Fruit fly (Drosophila melanogaster) whole organism, prepupa: ENCODE results near the gene CG44521.

Experiments used
- Blimp-1 ChIP-seq: fragments of 200-800 bp; sonication (Bioruptor generic); optimal IDR thresholded peaks from 3 replicates; lab custom pipeline; 2017; ENCODE audit warnings: missing biosample characterization, missing genetic modification characterization, mild to moderate bottlenecking, moderate library complexity, missing genetic modification reagents
- CG11902 ChIP-seq: fragments of 200-800 bp; sonication (Bioruptor generic); optimal IDR thresholded peaks from 3 replicates; lab custom pipeline; 2016; ENCODE audit warnings: missing biosample characterization, missing genetic modification characterization
- CG15336 ChIP-seq: fragments of 200-800 bp; sonication (Bioruptor generic); IDR thresholded peaks from 2 replicates; pipeline ENCODE4 v1.3.6; 2022; ENCODE audit warnings: missing biosample characterization, missing genetic modification characterization
- CG1621 ChIP-seq: fragments of 200-800 bp; sonication (Bioruptor generic); optimal IDR thresholded peaks from 3 replicates; lab custom pipeline; 2018; ENCODE audit warnings: missing biosample characterization, mild to moderate bottlenecking, missing genetic modification characterization
- CG16779 ChIP-seq: fragments of 200-800 bp; sonication (Bioruptor generic); optimal IDR thresholded peaks from 3 replicates; lab custom pipeline; 2017; ENCODE audit warnings: missing biosample characterization, mild to moderate bottlenecking, missing genetic modification characterization
- CG3032 ChIP-seq: fragments of 200-800 bp; optimal IDR thresholded peaks from 2 replicates; lab custom pipeline; 2019; ENCODE audit warnings: missing biosample characterization, mild to moderate bottlenecking, missing genetic modification characterization, moderate library complexity
- CG31627 ChIP-seq: fragments of 200-800 bp; sonication (Bioruptor generic); optimal IDR thresholded peaks from 3 replicates; lab custom pipeline; 2016; ENCODE audit warnings: missing biosample characterization, missing genetic modification characterization
- CG32006 ChIP-seq: fragments of 200-800 bp; sonication (Bioruptor generic); optimal IDR thresholded peaks from 3 replicates; lab custom pipeline; 2017; ENCODE audit warnings: missing biosample characterization, mild to moderate bottlenecking, missing genetic modification characterization
- CG4318 ChIP-seq: fragments of 200-800 bp; sonication (Bioruptor generic); optimal IDR thresholded peaks from 3 replicates; lab custom pipeline; 2017; ENCODE audit warnings: missing biosample characterization, mild to moderate bottlenecking, missing genetic modification characterization
- CG6808 ChIP-seq: fragments of 200-800 bp; sonication (Bioruptor generic); optimal IDR thresholded peaks from 3 replicates; lab custom pipeline; 2017; ENCODE audit warnings: missing biosample characterization, missing genetic modification characterization, mild to moderate bottlenecking, moderate library complexity, missing genetic modification reagents
- CG7368 ChIP-seq: fragments of 200-800 bp; sonication (Bioruptor generic); optimal IDR thresholded peaks from 3 replicates; lab custom pipeline; 2016; ENCODE audit warnings: missing biosample characterization, missing genetic modification characterization
- CG8119 ChIP-seq: fragments of 200-800 bp; sonication (Bioruptor generic); IDR thresholded peaks from 3 replicates; pipeline ENCODE4 v1.3.6; 2022; ENCODE audit warnings: missing biosample characterization, missing genetic modification characterization
- CG8632 ChIP-seq: fragments of 200-800 bp; sonication (Bioruptor generic); optimal IDR thresholded peaks from 3 replicates; lab custom pipeline; 2016; ENCODE audit warnings: missing biosample characterization, missing genetic modification characterization
- Eip75B ChIP-seq: fragments of 200-800 bp; sonication (Bioruptor generic); optimal IDR thresholded peaks from 3 replicates; lab custom pipeline; 2016; ENCODE audit warnings: missing biosample characterization, missing genetic modification characterization
- Eip78C ChIP-seq: fragments of 200-800 bp; sonication (Bioruptor generic); peaks from one replicate; lab custom pipeline; 2016; ENCODE audit warnings: missing biosample characterization, missing genetic modification characterization
- Eip93F ChIP-seq: fragments of 200-800 bp; sonication (Bioruptor generic); optimal IDR thresholded peaks from 2 replicates; lab custom pipeline; 2016; ENCODE audit warnings: missing biosample characterization, mild to moderate bottlenecking, missing genetic modification characterization
- Gug ChIP-seq: fragments of 200-800 bp; sonication (Bioruptor generic); IDR thresholded peaks from 2 replicates; pipeline ENCODE4 v1.3.6; 2022; ENCODE audit warnings: missing biosample characterization, missing genetic modification characterization
- Hr38 ChIP-seq: sonication (Bioruptor generic); optimal IDR thresholded peaks from 2 replicates; lab custom pipeline; 2016; ENCODE audit warnings: missing biosample characterization, missing genetic modification characterization
- Hr39 ChIP-seq: fragments of 200-800 bp; sonication (Bioruptor generic); optimal IDR thresholded peaks from 2 replicates; lab custom pipeline; 2016; ENCODE audit warnings: missing biosample characterization, missing genetic modification characterization
- Hr4 ChIP-seq: fragments of 200-800 bp; sonication (Bioruptor generic); optimal IDR thresholded peaks from 3 replicates; lab custom pipeline; 2016; ENCODE audit warnings: missing biosample characterization, missing genetic modification characterization
- Lpt ChIP-seq: fragments of 200-800 bp; sonication (Bioruptor generic); optimal IDR thresholded peaks from 3 replicates; lab custom pipeline; 2016; ENCODE audit warnings: missing biosample characterization, missing genetic modification characterization
- OdsH ChIP-seq: fragments of 200-800 bp; sonication (Bioruptor generic); optimal IDR thresholded peaks from 3 replicates; lab custom pipeline; 2016; ENCODE audit warnings: missing biosample characterization, missing genetic modification characterization
- Smox ChIP-seq: fragments of 200-800 bp; sonication (Bioruptor generic); optimal IDR thresholded peaks from 3 replicates; lab custom pipeline; 2016; ENCODE audit warnings: missing biosample characterization, missing genetic modification characterization
- Sox102F ChIP-seq: fragments of 200-800 bp; sonication (Bioruptor generic); optimal IDR thresholded peaks from 2 replicates; lab custom pipeline; 2016; ENCODE audit warnings: missing biosample characterization, mild to moderate bottlenecking, missing genetic modification characterization
- Sox14 ChIP-seq: fragments of 200-800 bp; sonication (Bioruptor generic); optimal IDR thresholded peaks from 3 replicates; lab custom pipeline; 2016; ENCODE audit warnings: missing biosample characterization, missing genetic modification characterization
- Sox15 ChIP-seq: fragments of 200-800 bp; sonication (Bioruptor generic); optimal IDR thresholded peaks from 3 replicates; lab custom pipeline; 2016; ENCODE audit warnings: missing biosample characterization, missing genetic modification characterization
- acj6 ChIP-seq: fragments of 200-800 bp; sonication (Bioruptor generic); optimal IDR thresholded peaks from 3 replicates; lab custom pipeline; 2016; ENCODE audit warnings: missing biosample characterization, missing genetic modification characterization
- cyc ChIP-seq: fragments of 200-800 bp; sonication (Bioruptor generic); optimal IDR thresholded peaks from 3 replicates; lab custom pipeline; 2016; ENCODE audit warnings: missing biosample characterization, missing genetic modification characterization
- dac ChIP-seq: fragments of 200-800 bp; sonication (Bioruptor generic); optimal IDR thresholded peaks from 2 replicates; lab custom pipeline; 2017; ENCODE audit warnings: missing biosample characterization, mild to moderate bottlenecking, missing genetic modification characterization
- dsx ChIP-seq: fragments of 200-800 bp; optimal IDR thresholded peaks from 3 replicates; lab custom pipeline; 2019; ENCODE audit warnings: missing biosample characterization, mild to moderate bottlenecking, missing genetic modification characterization, moderate library complexity; ENCODE audit not compliant: poor library complexity, severe bottlenecking
- eg ChIP-seq: fragments of 200-800 bp; sonication (Bioruptor generic); IDR thresholded peaks from 3 replicates; pipeline ENCODE4 v1.3.6; 2022; ENCODE audit warnings: missing biosample characterization, missing genetic modification characterization
- esn ChIP-seq: fragments of 200-800 bp; sonication (Bioruptor generic); optimal IDR thresholded peaks from 2 replicates; lab custom pipeline; 2016; ENCODE audit warnings: missing biosample characterization, mild to moderate bottlenecking, missing genetic modification characterization, moderate library complexity
- fd85E ChIP-seq: fragments of 200-800 bp; sonication (Bioruptor generic); optimal IDR thresholded peaks from 3 replicates; lab custom pipeline; 2016; ENCODE audit warnings: missing biosample characterization, missing genetic modification characterization
- net ChIP-seq: fragments of 200-800 bp; sonication (Bioruptor generic); optimal IDR thresholded peaks from 3 replicates; lab custom pipeline; 2016; ENCODE audit warnings: missing biosample characterization, missing genetic modification characterization
- pdm3 ChIP-seq: fragments of 200-800 bp; sonication (Bioruptor generic); optimal IDR thresholded peaks from 3 replicates; lab custom pipeline; 2016; ENCODE audit warnings: missing biosample characterization, missing genetic modification characterization
- salr ChIP-seq, 2 experiments: fragments of 200-800 bp; sonication (Bioruptor generic); optimal IDR thresholded peaks; 3 replicates each; lab custom pipeline; 2016 to 2018; ENCODE audit warnings: missing biosample characterization in 2 of 2, missing genetic modification characterization in 2 of 2, mild to moderate bottlenecking in 1 of 2
- spab ChIP-seq: fragments of 200-800 bp; sonication (Bioruptor generic); optimal IDR thresholded peaks from 2 replicates; lab custom pipeline; 2017; ENCODE audit warnings: missing biosample characterization, mild to moderate bottlenecking, missing genetic modification characterization, missing genetic modification reagents
- ss ChIP-seq, 2 experiments: fragments of 200-800 bp; sonication (Bioruptor generic); optimal IDR thresholded peaks; 2 replicates in 1 of 2; 3 replicates in 1 of 2; lab custom pipeline; 2017 to 2018; ENCODE audit warnings: mild to moderate bottlenecking in 2 of 2, missing biosample characterization in 2 of 2, missing genetic modification characterization in 2 of 2, moderate library complexity in 1 of 2
- svp ChIP-seq: fragments of 200-800 bp; sonication (Bioruptor generic); peaks from one replicate; lab custom pipeline; 2016; ENCODE audit warnings: missing biosample characterization, missing genetic modification characterization

Gene CG44521

DNA sequence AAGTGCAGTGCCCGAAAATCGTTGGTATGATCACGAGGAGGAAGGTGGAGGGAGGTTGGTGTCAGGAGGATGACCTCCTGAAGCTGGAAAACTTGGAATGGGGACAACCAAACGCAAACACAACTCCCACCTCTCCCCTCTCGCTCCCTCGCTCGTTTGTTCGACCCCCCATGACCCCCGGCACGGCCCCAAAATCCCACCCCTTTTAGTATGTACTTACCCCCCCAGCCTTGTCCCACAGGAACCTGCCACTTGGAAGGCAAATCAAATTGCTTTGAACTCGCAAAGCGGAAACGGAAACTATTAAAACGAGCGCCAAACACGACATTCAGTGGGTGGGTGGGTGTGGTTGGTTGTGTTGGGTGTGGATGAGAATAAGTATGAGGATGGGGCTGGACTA is 18.5 kb downstream of the CG44521 start:
- TF ChIP-seq CG1621 (tag; lab: Kevin White, UChicago): no peak
- TF ChIP-seq CG11902 (GFP tag; lab: Kevin White, UChicago): no peak
- TF ChIP-seq fd85E (GFP tag; lab: Kevin White, UChicago): no peak
- TF ChIP-seq dac: no peak
- TF ChIP-seq CG16779 (tag; lab: Kevin White, UChicago): no peak
- no peak for TF ChIP-seq Hr4 (GFP tag; lab: Kevin White, UChicago)
- no peak for TF ChIP-seq dsx (GFP tag; lab: Kevin White, UChicago)
- no peak for TF ChIP-seq OdsH
- no peak for TF ChIP-seq Gug (GFP tag; lab: Robert Waterston, UW)
- TF ChIP-seq CG31627 (GFP tag; lab: Kevin White, UChicago): no peak
- no peak for TF ChIP-seq Hr38
- no peak for TF ChIP-seq spab (GFP tag; lab: Kevin White, UChicago)

DNA sequence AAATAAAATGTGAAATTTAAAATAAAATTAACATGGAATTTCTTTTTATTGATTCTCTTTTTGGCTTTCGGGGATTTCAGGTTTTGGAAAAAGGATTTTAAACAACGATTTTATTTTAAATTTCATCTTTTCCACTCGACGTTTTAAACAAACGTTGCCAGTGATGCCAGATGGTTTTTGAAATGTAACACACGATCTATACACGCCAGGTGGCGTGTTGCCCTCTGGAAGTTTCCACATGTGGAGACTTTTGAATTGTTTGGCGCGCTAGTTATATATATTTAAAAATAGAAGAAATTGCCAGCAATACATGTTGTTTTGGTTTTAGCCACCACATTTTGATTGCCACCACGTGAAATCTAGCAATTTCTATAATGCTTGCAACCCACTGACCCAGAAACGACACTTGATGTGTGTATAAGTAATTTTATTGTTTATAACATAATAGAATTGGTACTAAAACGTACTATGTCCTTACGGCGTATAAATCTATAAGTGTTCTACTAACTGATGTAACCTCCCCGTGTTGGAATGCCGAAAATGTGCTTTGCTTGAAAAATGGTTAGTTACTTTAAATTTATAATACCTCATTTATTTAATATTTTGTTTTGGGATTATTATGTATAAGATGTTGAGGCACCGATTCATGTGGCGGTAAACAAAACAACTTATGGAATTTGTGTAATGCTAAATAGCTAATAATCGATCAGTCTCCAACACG is 36.6 kb downstream of the CG44521 start:
- no peak for TF ChIP-seq ss (GFP tag; optimal IDR thresholded peaks at IDR 0.05; lab: Kevin White, UChicago)
- no peak for TF ChIP-seq Sox102F
- no peak for TF ChIP-seq CG15336 (GFP tag; lab: Robert Waterston, UW)
- no peak for TF ChIP-seq Hr4 (GFP tag; lab: Kevin White, UChicago)
- no peak for TF ChIP-seq fd85E (GFP tag; lab: Kevin White, UChicago)
- TF ChIP-seq Eip75B: no peak
- no peak for TF ChIP-seq CG4318
- peak; percentile 0 for TF ChIP-seq Sox14 (GFP tag; lab: Kevin White, UChicago)
- TF ChIP-seq svp: peak; percentile 55
- TF ChIP-seq pdm3 (GFP tag; lab: Kevin White, UChicago): no peak
- TF ChIP-seq dsx (GFP tag; lab: Kevin White, UChicago): peak; percentile 35
- no peak for TF ChIP-seq salr (GFP tag; optimal IDR thresholded peaks at IDR 0.05; lab: Kevin White, UChicago)
- no peak for TF ChIP-seq cyc
- TF ChIP-seq CG16779 (tag; lab: Kevin White, UChicago): no peak
- no peak for TF ChIP-seq CG32006 (GFP tag; lab: Kevin White, UChicago)
- no peak for TF ChIP-seq CG3032 (tag; lab: Kevin White, UChicago)
- peak; percentile 35 for TF ChIP-seq CG6808 (GFP tag; lab: Kevin White, UChicago)
- TF ChIP-seq Hr39 (GFP tag; lab: Kevin White, UChicago): no peak
- no peak for TF ChIP-seq net (GFP tag; lab: Kevin White, UChicago)
- no peak for TF ChIP-seq eg (GFP tag; lab: Robert Waterston, UW)
- no peak for TF ChIP-seq CG8632
- no peak for TF ChIP-seq Blimp-1 (GFP tag; lab: Kevin White, UChicago)
- no peak for TF ChIP-seq spab (GFP tag; lab: Kevin White, UChicago)
- TF ChIP-seq Eip78C (GFP tag; lab: Kevin White, UChicago): peak; percentile 4
- TF ChIP-seq Sox15 (GFP tag; lab: Kevin White, UChicago): no peak
- TF ChIP-seq CG8119 (GFP tag; lab: Robert Waterston, UW): no peak
- no peak for TF ChIP-seq acj6 (GFP tag; lab: Kevin White, UChicago)
- no peak for TF ChIP-seq Eip93F (GFP tag; lab: Kevin White, UChicago)
- no peak for TF ChIP-seq esn (GFP tag; lab: Kevin White, UChicago)
- TF ChIP-seq Smox (GFP tag; lab: Kevin White, UChicago): no peak
- TF ChIP-seq Lpt (GFP tag; lab: Kevin White, UChicago): no peak
- no peak for TF ChIP-seq CG31627 (GFP tag; lab: Kevin White, UChicago)
- no peak for TF ChIP-seq CG7368 (GFP tag; lab: Kevin White, UChicago)
